Worm (Caenorhabditis elegans) whole organism, midembryonic: ENCODE results near the gene nhr-133.

Experiments used
- cog-1 ChIP-seq: sonication (generic microtip); optimal IDR thresholded peaks from 2 replicates; lab custom pipeline; 2016; ENCODE audit warnings: missing genetic modification characterization, missing compliant biosample characterization
- klf-2 ChIP-seq: fragments of 200-800 bp; sonication (Bioruptor generic); conservative IDR thresholded peaks from 2 replicates; pipeline ENCODE4 v1.3.6; 2022; ENCODE audit warnings: missing genetic modification reagents, missing genetic modification characterization, missing compliant biosample characterization
- ref-1 ChIP-seq: fragments of 200-800 bp; sonication (Bioruptor generic); conservative IDR thresholded peaks from 2 replicates; pipeline ENCODE4 v1.3.6; 2022; ENCODE audit warnings: missing genetic modification reagents, missing genetic modification characterization, missing compliant biosample characterization
- ztf-23 ChIP-seq: fragments of 200-800 bp; sonication (Bioruptor generic); IDR thresholded peaks from 2 replicates; pipeline ENCODE4 v1.3.6; 2022; ENCODE audit warnings: missing genetic modification reagents, missing genetic modification characterization, missing compliant biosample characterization
- ztf-29 ChIP-seq: fragments of 200-800 bp; sonication (Bioruptor generic); IDR thresholded peaks from 2 replicates; pipeline ENCODE4 v1.3.6; 2022; ENCODE audit warnings: missing genetic modification reagents, missing genetic modification characterization, missing compliant biosample characterization

DNA sequence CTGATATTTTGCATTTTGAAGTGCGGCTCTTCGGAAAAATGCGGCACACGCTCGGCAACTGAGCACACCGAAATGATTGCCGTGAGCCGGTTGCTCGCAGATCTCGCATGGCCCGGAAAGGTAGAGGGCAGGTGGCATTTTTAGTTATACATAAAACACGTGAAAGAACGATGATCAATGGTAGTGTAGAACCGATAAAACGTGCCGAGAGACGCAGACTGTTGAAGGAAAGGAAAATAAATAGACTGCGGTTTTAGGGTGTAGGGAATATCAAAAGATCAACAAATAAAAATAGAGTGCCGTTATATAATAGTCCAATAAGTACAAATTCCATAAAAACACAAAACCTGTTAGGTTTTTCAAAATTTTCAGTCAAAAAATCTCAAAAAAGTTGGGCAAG lies at the start of gene nhr-133:
- TF ChIP-seq ztf-23 (GFP tag; lab: Robert Waterston, UW) (no peak), cog-1 (no peak), ref-1 (GFP tag; lab: Robert Waterston, UW) (no peak), ztf-29 (GFP tag; lab: Robert Waterston, UW) (no peak), klf-2 (GFP tag; lab: Robert Waterston, UW) (no peak)
